Worm (Caenorhabditis elegans): ENCODE data around the gene ani-1.

DNA sequence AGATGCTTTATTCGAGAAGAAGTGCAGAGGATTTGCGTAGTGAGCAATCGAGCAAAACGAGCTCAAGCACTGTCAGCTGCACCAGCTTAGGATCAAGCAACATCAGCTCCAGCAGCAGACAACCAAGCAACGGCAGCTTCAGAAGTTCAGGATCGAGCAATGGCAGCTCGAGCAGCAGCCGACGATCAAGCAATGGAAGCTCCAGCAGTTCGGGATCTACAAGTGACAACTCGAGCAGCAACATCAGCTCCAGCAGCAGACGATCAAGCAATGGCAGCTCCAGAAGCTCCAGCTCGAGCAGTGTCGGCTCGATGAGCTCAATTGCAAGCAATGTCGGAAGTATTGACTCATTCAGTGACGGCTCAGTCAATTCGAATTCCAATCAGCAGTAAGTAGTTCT, 14.1 kb downstream of the ani-1 start:
- TF ChIP-seq daf-8 (GFP tag; IDR thresholded peaks at IDR 0.05) (no peak), saeg-2 (GFP tag; IDR thresholded peaks at IDR 0.05) (no peak), pqm-1 (tag; optimal IDR thresholded peaks at IDR 0.05) (no peak), hlh-30 (tag; optimal IDR thresholded peaks at IDR 0.05; ENCODE audit: insufficient read depth) (no peak), ama-1 (optimal IDR thresholded peaks at IDR 0.05) (no peak), lin-39 (tag; optimal IDR thresholded peaks at IDR 0.05) (no peak), dve-1 (tag; optimal IDR thresholded peaks at IDR 0.05; ENCODE audit: insufficient read depth) (no peak)
